Fruit fly (Drosophila melanogaster) whole organism, prepupa: Measurements from ENCODE around the gene SC35.

Experiments used
- Blimp-1 ChIP-seq: fragments of 200-800 bp; sonication (Bioruptor generic); optimal IDR thresholded peaks from 3 replicates; lab custom pipeline; 2017; ENCODE audit warnings: missing biosample characterization, missing genetic modification characterization, mild to moderate bottlenecking, moderate library complexity, missing genetic modification reagents
- CG15336 ChIP-seq: fragments of 200-800 bp; sonication (Bioruptor generic); IDR thresholded peaks from 2 replicates; pipeline ENCODE4 v1.3.6; 2022; ENCODE audit warnings: missing biosample characterization, missing genetic modification characterization
- CG1621 ChIP-seq: fragments of 200-800 bp; sonication (Bioruptor generic); optimal IDR thresholded peaks from 3 replicates; lab custom pipeline; 2018; ENCODE audit warnings: missing biosample characterization, mild to moderate bottlenecking, missing genetic modification characterization
- CG3032 ChIP-seq: fragments of 200-800 bp; optimal IDR thresholded peaks from 2 replicates; lab custom pipeline; 2019; ENCODE audit warnings: missing biosample characterization, mild to moderate bottlenecking, missing genetic modification characterization, moderate library complexity
- CG31627 ChIP-seq: fragments of 200-800 bp; sonication (Bioruptor generic); optimal IDR thresholded peaks from 3 replicates; lab custom pipeline; 2016; ENCODE audit warnings: missing biosample characterization, missing genetic modification characterization
- CG32006 ChIP-seq: fragments of 200-800 bp; sonication (Bioruptor generic); optimal IDR thresholded peaks from 3 replicates; lab custom pipeline; 2017; ENCODE audit warnings: missing biosample characterization, mild to moderate bottlenecking, missing genetic modification characterization
- CG6792 ChIP-seq: fragments of 200-800 bp; sonication (Bioruptor generic); optimal IDR thresholded peaks from 3 replicates; lab custom pipeline; 2016; ENCODE audit warnings: missing biosample characterization, missing genetic modification characterization
- CG6854 ChIP-seq: fragments of 200-800 bp; sonication (Bioruptor generic); optimal IDR thresholded peaks from 2 replicates; lab custom pipeline; 2017; ENCODE audit warnings: missing biosample characterization, mild to moderate bottlenecking, missing genetic modification characterization
- CG8319 ChIP-seq: fragments of 200-800 bp; sonication (Bioruptor generic); optimal IDR thresholded peaks from 3 replicates; lab custom pipeline; 2016; ENCODE audit warnings: missing biosample characterization, missing genetic modification characterization
- Gug ChIP-seq: fragments of 200-800 bp; sonication (Bioruptor generic); IDR thresholded peaks from 2 replicates; pipeline ENCODE4 v1.3.6; 2022; ENCODE audit warnings: missing biosample characterization, missing genetic modification characterization
- cyc ChIP-seq: fragments of 200-800 bp; sonication (Bioruptor generic); optimal IDR thresholded peaks from 3 replicates; lab custom pipeline; 2016; ENCODE audit warnings: missing biosample characterization, missing genetic modification characterization
- dac ChIP-seq: fragments of 200-800 bp; sonication (Bioruptor generic); optimal IDR thresholded peaks from 2 replicates; lab custom pipeline; 2017; ENCODE audit warnings: missing biosample characterization, mild to moderate bottlenecking, missing genetic modification characterization

DNA sequence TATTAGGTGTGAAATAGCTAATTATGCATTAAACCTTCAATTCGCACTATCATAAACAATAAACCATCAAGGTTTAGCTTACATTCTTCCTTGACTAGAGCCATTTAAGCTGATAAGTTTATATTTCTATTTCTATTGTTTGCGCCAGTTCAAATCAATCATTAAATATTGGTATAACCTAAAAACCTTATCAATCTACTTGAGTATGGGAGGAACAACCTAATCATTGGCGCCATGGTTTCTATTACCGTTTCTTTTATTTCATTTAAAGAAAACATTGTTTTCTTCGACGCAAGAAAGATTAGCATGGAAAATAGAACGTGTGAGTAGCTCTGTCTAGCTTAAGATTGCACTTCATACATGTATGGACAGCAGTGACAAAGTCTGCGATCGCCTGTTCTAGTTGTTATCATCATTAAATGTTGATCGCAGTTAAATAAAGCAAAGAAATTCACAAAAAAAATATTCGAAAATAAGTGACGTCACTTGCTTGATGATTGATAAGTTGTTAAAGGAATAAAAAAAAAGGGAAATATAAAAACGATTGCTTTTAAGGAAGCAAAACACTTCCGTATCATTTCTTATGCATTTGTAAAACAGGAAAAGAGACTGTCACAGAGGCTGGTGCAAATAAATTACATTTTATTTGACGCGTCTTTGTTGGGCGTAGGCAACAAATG lies 39.9 kb upstream of the SC35 start:
- no peak for TF ChIP-seq CG8319 (GFP tag; lab: Kevin White, UChicago)
- TF ChIP-seq CG15336 (GFP tag; lab: Robert Waterston, UW) = no peak
- no peak for TF ChIP-seq CG31627 (GFP tag; lab: Kevin White, UChicago)
- TF ChIP-seq cyc (GFP tag; lab: Kevin White, UChicago) = no peak
- no peak for TF ChIP-seq CG6792 (GFP tag; lab: Kevin White, UChicago)
- TF ChIP-seq CG32006 (GFP tag; lab: Kevin White, UChicago) = no peak
- TF ChIP-seq CG6854 (GFP tag; lab: Kevin White, UChicago) = no peak
- TF ChIP-seq Gug = no peak
- TF ChIP-seq CG3032 (tag; lab: Kevin White, UChicago) = no peak
- TF ChIP-seq Blimp-1 (GFP tag; lab: Kevin White, UChicago) = no peak
- TF ChIP-seq CG1621 (tag; lab: Kevin White, UChicago) = no peak
- TF ChIP-seq dac = no peak
